Worm (Caenorhabditis elegans) whole organism, L2 larva: Measurements from ENCODE around the gene C25H3.17.
A peak's percentile ranks its signal among the peaks of the same experiment; 100 is the strongest.

Experiments used
- C34F6.9 ChIP-seq: fragments of 150-350 bp; optimal IDR thresholded peaks from 2 replicates; lab custom pipeline; 2014; ENCODE audit warnings: missing biosample characterization, missing genetic modification characterization
- F13H6.1 ChIP-seq: sonication (generic microtip); optimal IDR thresholded peaks from 2 replicates; lab custom pipeline; 2016; ENCODE audit warnings: missing genetic modification characterization, missing compliant biosample characterization
- Y55F3AM.14 ChIP-seq: fragments of 200-800 bp; sonication (Bioruptor generic); optimal IDR thresholded peaks from 2 replicates; lab custom pipeline; 2018; ENCODE audit warnings: mild to moderate bottlenecking, missing genetic modification characterization, missing compliant biosample characterization
- ZK546.5 ChIP-seq: sonication (generic microtip); optimal IDR thresholded peaks from 2 replicates; lab custom pipeline; 2017; ENCODE audit warnings: missing biosample characterization, missing genetic modification characterization
- alr-1 ChIP-seq: fragments of 150-350 bp; optimal IDR thresholded peaks from 2 replicates; lab custom pipeline; 2014; ENCODE audit warnings: missing biosample characterization, missing genetic modification characterization
- aly-2 ChIP-seq: fragments of 150-350 bp; optimal IDR thresholded peaks from 2 replicates; lab custom pipeline; 2014; ENCODE audit warnings: missing biosample characterization, missing genetic modification characterization
- ama-1 ChIP-seq: fragments of 150-350 bp; optimal IDR thresholded peaks from 2 replicates; lab custom pipeline; 2018; ENCODE audit warnings: inconsistent platforms
- blmp-1 ChIP-seq: sonication (generic microtip); optimal IDR thresholded peaks from 2 replicates; lab custom pipeline; 2017; ENCODE audit warnings: missing genetic modification characterization, mild to moderate bottlenecking, missing compliant biosample characterization, antibody characterized with exemption, moderate library complexity; ENCODE audit not compliant: insufficient read depth
- ceh-16 ChIP-seq: fragments of 150-350 bp; optimal IDR thresholded peaks from 2 replicates; lab custom pipeline; 2014; ENCODE audit warnings: missing biosample characterization, missing genetic modification characterization
- ceh-82 ChIP-seq: fragments of 150-350 bp; optimal IDR thresholded peaks from 2 replicates; lab custom pipeline; 2014; ENCODE audit warnings: missing biosample characterization, missing genetic modification characterization
- crh-2 ChIP-seq: sonication (generic microtip); optimal IDR thresholded peaks from 2 replicates; lab custom pipeline; 2017; ENCODE audit warnings: missing biosample characterization, missing genetic modification characterization
- dmd-4 ChIP-seq: sonication (generic microtip); optimal IDR thresholded peaks from 2 replicates; lab custom pipeline; 2017; ENCODE audit warnings: missing biosample characterization, missing genetic modification characterization
- egl-27 ChIP-seq: sonication (generic microtip); optimal IDR thresholded peaks from 3 replicates; lab custom pipeline; 2017; ENCODE audit warnings: missing biosample characterization, missing genetic modification reagents, missing genetic modification characterization
- elt-1 ChIP-seq: fragments of 150-350 bp; optimal IDR thresholded peaks from 2 replicates; lab custom pipeline; 2014; ENCODE audit warnings: missing biosample characterization, missing genetic modification characterization
- elt-3 ChIP-seq: sonication (generic microtip); optimal IDR thresholded peaks from 2 replicates; lab custom pipeline; 2017; ENCODE audit warnings: missing biosample characterization, missing genetic modification characterization
- fos-1 ChIP-seq: fragments of 150-350 bp; optimal IDR thresholded peaks from 2 replicates; lab custom pipeline; 2014; ENCODE audit warnings: missing biosample characterization, missing genetic modification characterization
- gmeb-1 ChIP-seq: fragments of 150-350 bp; optimal IDR thresholded peaks from 2 replicates; lab custom pipeline; 2014; ENCODE audit warnings: missing biosample characterization, missing genetic modification characterization
- lin-11 ChIP-seq: fragments of 150-350 bp; sonication (generic microtip); optimal IDR thresholded peaks from 2 replicates; lab custom pipeline; 2014; ENCODE audit warnings: missing biosample characterization, missing genetic modification characterization, inconsistent platforms, mixed read lengths
- lin-13 ChIP-seq: fragments of 150-350 bp; optimal IDR thresholded peaks from 2 replicates; lab custom pipeline; 2014; ENCODE audit warnings: missing biosample characterization, missing genetic modification reagents, missing genetic modification characterization
- lin-39 ChIP-seq: fragments of 150-350 bp; optimal IDR thresholded peaks from 2 replicates; lab custom pipeline; 2014; ENCODE audit warnings: missing biosample characterization, missing genetic modification reagents, missing genetic modification characterization
- lsy-2 ChIP-seq, 2 experiments: fragments of 150-350 bp in 1 of 2; sonication (generic microtip) in 1 of 2; optimal IDR thresholded peaks; 2 replicates each; lab custom pipeline; 2014 to 2017; ENCODE audit warnings: missing biosample characterization in 2 of 2, missing genetic modification characterization in 2 of 2
- mab-5 ChIP-seq: fragments of 150-350 bp; optimal IDR thresholded peaks from 2 replicates; lab custom pipeline; 2014; ENCODE audit warnings: missing biosample characterization, missing genetic modification characterization
- mbf-1 ChIP-seq: sonication (generic microtip); optimal IDR thresholded peaks from 2 replicates; lab custom pipeline; 2017; ENCODE audit warnings: missing biosample characterization, missing genetic modification characterization
- nhr-10 ChIP-seq: sonication (generic microtip); optimal IDR thresholded peaks from 2 replicates; lab custom pipeline; 2017; ENCODE audit warnings: missing biosample characterization, missing genetic modification characterization
- nhr-11 ChIP-seq: fragments of 150-350 bp; optimal IDR thresholded peaks from 2 replicates; lab custom pipeline; 2014; ENCODE audit warnings: missing biosample characterization, missing genetic modification characterization
- nhr-12 ChIP-seq: fragments of 150-350 bp; optimal IDR thresholded peaks from 2 replicates; lab custom pipeline; 2014; ENCODE audit warnings: missing biosample characterization, missing genetic modification characterization
- nhr-129 ChIP-seq: fragments of 150-350 bp; optimal IDR thresholded peaks from 2 replicates; lab custom pipeline; 2014; ENCODE audit warnings: missing biosample characterization, missing genetic modification characterization
- nhr-21 ChIP-seq: fragments of 150-350 bp; optimal IDR thresholded peaks from 2 replicates; lab custom pipeline; 2014; ENCODE audit warnings: missing biosample characterization, missing genetic modification characterization
- nhr-23 ChIP-seq: fragments of 150-350 bp; optimal IDR thresholded peaks from 2 replicates; lab custom pipeline; 2014; ENCODE audit warnings: missing biosample characterization, missing genetic modification reagents, missing genetic modification characterization
- nhr-237 ChIP-seq: fragments of 150-350 bp; optimal IDR thresholded peaks from 2 replicates; lab custom pipeline; 2014; ENCODE audit warnings: missing biosample characterization, missing genetic modification characterization
- nhr-25 ChIP-seq: fragments of 150-350 bp; sonication (generic microtip); optimal IDR thresholded peaks from 3 replicates; lab custom pipeline; 2014; ENCODE audit warnings: missing biosample characterization, missing genetic modification characterization
- nhr-6 ChIP-seq: fragments of 150-350 bp; optimal IDR thresholded peaks from 2 replicates; lab custom pipeline; 2014; ENCODE audit warnings: missing biosample characterization, missing genetic modification characterization
- nhr-77 ChIP-seq: fragments of 150-350 bp; optimal IDR thresholded peaks from 2 replicates; lab custom pipeline; 2014; ENCODE audit warnings: missing biosample characterization, missing genetic modification characterization
- peb-1 ChIP-seq: fragments of 150-350 bp; optimal IDR thresholded peaks from 2 replicates; lab custom pipeline; 2014; ENCODE audit warnings: missing biosample characterization, missing genetic modification characterization
- sem-4 ChIP-seq: fragments of 150-350 bp; optimal IDR thresholded peaks from 2 replicates; lab custom pipeline; 2014; ENCODE audit warnings: missing biosample characterization, missing genetic modification reagents, missing genetic modification characterization
- skn-1 ChIP-seq: sonication (generic microtip); optimal IDR thresholded peaks from 2 replicates; lab custom pipeline; 2017; ENCODE audit warnings: missing biosample characterization, missing genetic modification characterization
- sma-3 ChIP-seq: sonication (generic microtip); optimal IDR thresholded peaks from 2 replicates; lab custom pipeline; 2016; ENCODE audit warnings: missing genetic modification reagents, missing genetic modification characterization, missing compliant biosample characterization
- sma-9 ChIP-seq, 2 experiments: fragments of 150-350 bp in 1 of 2; sonication (generic microtip) in 1 of 2; optimal IDR thresholded peaks; 2 replicates each; lab custom pipeline; 2014 to 2016; ENCODE audit warnings: missing genetic modification characterization in 2 of 2, mild to moderate bottlenecking in 1 of 2, missing biosample characterization in 1 of 2, missing compliant biosample characterization in 1 of 2, missing genetic modification reagents in 1 of 2, moderate library complexity in 1 of 2
- snpc-4 ChIP-seq: fragments of 150-350 bp; optimal IDR thresholded peaks from 2 replicates; lab custom pipeline; 2014; ENCODE audit warnings: missing biosample characterization, missing genetic modification characterization
- unc-39 ChIP-seq: fragments of 150-350 bp; optimal IDR thresholded peaks from 2 replicates; lab custom pipeline; 2014; ENCODE audit warnings: missing biosample characterization, missing genetic modification characterization
- unc-55 ChIP-seq: fragments of 150-350 bp; sonication (generic microtip); optimal IDR thresholded peaks from 3 replicates; lab custom pipeline; 2014; ENCODE audit warnings: missing biosample characterization, missing genetic modification reagents, missing genetic modification characterization
- unc-62 ChIP-seq: fragments of 150-350 bp; optimal IDR thresholded peaks from 2 replicates; lab custom pipeline; 2014; ENCODE audit warnings: missing biosample characterization, missing genetic modification reagents, missing genetic modification characterization
- zag-1 ChIP-seq: fragments of 150-350 bp; optimal IDR thresholded peaks from 2 replicates; lab custom pipeline; 2014; ENCODE audit warnings: missing biosample characterization, missing genetic modification characterization
- ztf-1 ChIP-seq: fragments of 200-800 bp; sonication (Bioruptor generic); conservative IDR thresholded peaks from 2 replicates; pipeline ENCODE4 v1.3.6; 2022; ENCODE audit warnings: missing genetic modification characterization, missing compliant biosample characterization
- ztf-11 ChIP-seq: sonication (generic microtip); optimal IDR thresholded peaks from 2 replicates; lab custom pipeline; 2017; ENCODE audit warnings: missing biosample characterization, missing genetic modification characterization
- ztf-4 ChIP-seq: fragments of 150-350 bp; optimal IDR thresholded peaks from 2 replicates; lab custom pipeline; 2014; ENCODE audit warnings: missing biosample characterization, missing genetic modification characterization

Gene C25H3.17

DNA sequence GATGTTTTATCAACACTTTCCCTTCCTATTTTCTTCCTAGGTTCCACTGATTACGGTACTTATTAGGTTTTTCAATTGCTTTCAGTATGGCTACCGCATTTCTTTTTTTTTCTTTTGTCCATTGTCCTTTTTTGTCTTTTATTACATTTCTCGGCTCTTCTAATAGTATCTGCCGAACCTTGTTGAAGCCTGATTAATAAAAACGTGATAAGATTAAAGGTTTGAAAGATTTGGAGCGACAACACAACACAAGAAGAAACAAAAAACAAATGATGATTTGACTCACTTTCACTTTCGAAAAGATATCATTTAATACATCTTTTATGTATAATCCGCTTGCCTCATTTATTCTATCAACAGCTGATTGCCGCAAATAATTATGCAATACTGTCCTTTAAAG lies 4.5 kb downstream of the C25H3.17 start, which contains the start of gene C25H3.15:
C25H3.15 (plus strand) TSS at position 301 of the 400 bp plus-strand sequence.
- TF ChIP-seq elt-3 (tag; lab: Kevin White, UChicago) (no peak), sma-3 (GFP tag; lab: Kevin White, UChicago) (no peak), lin-11 (tag; lab: Kevin White, UChicago) (no peak), C34F6.9 (tag; lab: Kevin White, UChicago) (no peak), ceh-16 (tag; lab: Kevin White, UChicago) (no peak)

DNA sequence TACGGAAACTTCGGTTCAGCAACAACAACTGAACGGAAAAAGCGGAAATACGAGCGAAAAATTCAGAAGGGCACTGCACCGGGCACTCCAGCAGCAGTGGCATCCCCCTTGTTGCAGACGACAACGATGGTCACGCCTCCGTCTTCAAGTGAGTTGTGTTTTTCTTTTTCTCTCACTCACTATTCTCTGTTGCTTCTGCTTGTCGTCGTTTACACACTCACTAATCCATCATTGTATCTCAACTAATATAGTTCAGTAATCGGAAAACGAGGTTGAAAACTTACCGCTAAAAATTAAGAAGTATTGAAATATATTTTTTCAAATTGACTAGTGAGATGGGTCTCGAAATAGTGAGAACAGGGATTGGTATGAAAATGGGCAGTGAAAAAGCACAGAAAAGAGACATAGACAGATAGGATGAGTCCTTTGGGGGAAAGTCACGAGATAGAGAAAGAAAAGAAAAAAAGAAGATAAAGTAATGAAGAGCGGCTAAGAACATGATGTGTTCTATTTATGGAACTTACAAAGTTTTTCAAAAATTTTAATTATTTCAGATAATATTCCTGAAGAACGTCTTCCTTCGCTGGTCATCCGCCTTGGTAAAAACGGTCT lies 6.2 kb downstream of the C25H3.17 start:
- TF ChIP-seq unc-62 (GFP tag; lab: Kevin White, UChicago): no peak
- no peak for TF ChIP-seq gmeb-1 (tag; lab: Kevin White, UChicago)
- TF ChIP-seq unc-55: peak; percentile 44
- TF ChIP-seq ZK546.5 (tag; lab: Kevin White, UChicago): no peak
- TF ChIP-seq nhr-129 (tag; lab: Kevin White, UChicago): no peak
- no peak for TF ChIP-seq unc-39 (tag; lab: Kevin White, UChicago)
- TF ChIP-seq elt-3 (tag; lab: Kevin White, UChicago): no peak
- peak in 1 of 2 experiments; percentile 49 for TF ChIP-seq lsy-2 (tag; optimal IDR thresholded peaks at IDR 0.05; lab: Kevin White, UChicago)
- no peak for TF ChIP-seq peb-1 (tag; lab: Kevin White, UChicago)
- TF ChIP-seq mab-5 (tag; lab: Kevin White, UChicago): no peak
- no peak for TF ChIP-seq ztf-4
- TF ChIP-seq lin-11 (tag; lab: Kevin White, UChicago): no peak
- TF ChIP-seq aly-2 (tag; lab: Kevin White, UChicago): no peak
- no peak for TF ChIP-seq nhr-237 (tag; lab: Kevin White, UChicago)
- no peak for TF ChIP-seq nhr-25 (tag; lab: Kevin White, UChicago)
- no peak for TF ChIP-seq ztf-11 (tag; lab: Kevin White, UChicago)
- TF ChIP-seq ztf-1 (GFP tag; lab: Robert Waterston, UW): no peak
- no peak for TF ChIP-seq fos-1 (tag; lab: Kevin White, UChicago)
- no peak for TF ChIP-seq mbf-1
- no peak for TF ChIP-seq nhr-10 (tag; lab: Kevin White, UChicago)
- no peak for TF ChIP-seq nhr-23 (tag; lab: Kevin White, UChicago)
- TF ChIP-seq crh-2 (tag; lab: Kevin White, UChicago): peak; percentile 39
- TF ChIP-seq blmp-1: no peak
- TF ChIP-seq C34F6.9 (tag; lab: Kevin White, UChicago): peak; percentile 29
- no peak for TF ChIP-seq ama-1 (lab: Kevin White, UChicago)
- peak; percentile 4 for TF ChIP-seq sma-9 (GFP tag; optimal IDR thresholded peaks at IDR 0.05; lab: Kevin White, UChicago)
- no peak for TF ChIP-seq sma-9 (tag; optimal IDR thresholded peaks at IDR 0.05; lab: Kevin White, UChicago)
- no peak for TF ChIP-seq zag-1
- no peak for TF ChIP-seq sma-3 (GFP tag; lab: Kevin White, UChicago)
- no peak for TF ChIP-seq dmd-4 (tag; lab: Kevin White, UChicago)
- TF ChIP-seq nhr-21 (tag; lab: Kevin White, UChicago): no peak
- TF ChIP-seq nhr-12 (tag; lab: Kevin White, UChicago): no peak
- TF ChIP-seq ceh-82: no peak
- no peak for TF ChIP-seq ceh-16 (tag; lab: Kevin White, UChicago)
- TF ChIP-seq alr-1: no peak
- no peak for TF ChIP-seq nhr-77 (tag; lab: Kevin White, UChicago)
- no peak for TF ChIP-seq nhr-11 (tag; lab: Kevin White, UChicago)
- no peak for TF ChIP-seq nhr-6 (tag; lab: Kevin White, UChicago)
- TF ChIP-seq elt-1 (tag; lab: Kevin White, UChicago): no peak
- TF ChIP-seq F13H6.1 (tag; lab: Kevin White, UChicago): no peak

DNA sequence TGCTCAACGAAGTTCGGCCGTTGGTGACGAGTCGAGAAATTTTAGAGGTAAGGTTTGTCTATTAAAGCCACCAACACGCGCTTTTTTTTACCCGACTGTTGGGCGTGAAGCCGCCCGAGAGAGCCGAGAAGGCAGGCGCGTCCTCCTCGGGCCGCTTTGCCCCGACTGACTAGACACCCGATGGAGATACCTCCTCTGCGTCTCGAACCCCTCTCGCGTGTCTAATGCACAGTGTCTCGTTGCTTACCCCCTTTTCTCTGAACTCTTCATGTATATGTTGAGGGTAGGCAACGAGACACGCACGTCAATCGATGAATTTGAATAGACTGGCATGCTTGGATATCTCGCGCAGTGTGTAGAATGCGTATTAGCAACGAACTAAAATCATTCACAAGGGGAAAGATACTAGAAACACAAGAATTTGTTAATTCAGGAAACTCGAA lies 7.7 kb downstream of the C25H3.17 start:
- TF ChIP-seq blmp-1 (peak; percentile 15), ztf-11 (tag; lab: Kevin White, UChicago) (peak; percentile 50), ceh-16 (tag; lab: Kevin White, UChicago) (peak; percentile 76), nhr-6 (tag; lab: Kevin White, UChicago) (peak; percentile 80), sem-4 (peak; percentile 61), ztf-4 (peak; percentile 98), elt-1 (tag; lab: Kevin White, UChicago) (no peak), F13H6.1 (tag; lab: Kevin White, UChicago) (peak; percentile 90), nhr-23 (tag; lab: Kevin White, UChicago) (no peak), snpc-4 (tag; lab: Kevin White, UChicago) (peak; percentile 66), Y55F3AM.14 (GFP tag; lab: Kevin White, UChicago) (peak; percentile 95), lsy-2 (tag; optimal IDR thresholded peaks at IDR 0.05; lab: Kevin White, UChicago) (peak; percentile 74 to 86), zag-1 (peak; percentile 93), unc-55 (peak; percentile 63), ama-1 (lab: Kevin White, UChicago) (peak; percentile 99), egl-27 (tag; lab: Kevin White, UChicago) (peak; percentile 58), nhr-11 (tag; lab: Kevin White, UChicago) (no peak), dmd-4 (tag; lab: Kevin White, UChicago) (no peak), ceh-82 (peak; percentile 80), lin-13 (peak; percentile 91), unc-39 (tag; lab: Kevin White, UChicago) (no peak), C34F6.9 (tag; lab: Kevin White, UChicago) (peak; percentile 86), lin-39 (tag; lab: Kevin White, UChicago) (peak; percentile 58), crh-2 (tag; lab: Kevin White, UChicago) (peak; percentile 84), lin-11 (tag; lab: Kevin White, UChicago) (peak; percentile 96), nhr-12 (tag; lab: Kevin White, UChicago) (no peak), skn-1 (tag; lab: Kevin White, UChicago) (no peak), fos-1 (tag; lab: Kevin White, UChicago) (peak; percentile 72)
